Fruit fly (Drosophila melanogaster): ENCODE results near the gene mRpL47.
A peak's percentile ranks its signal among the peaks of the same experiment; 100 is the strongest.

Gene mRpL47

dm6 chr3R:9555334-9555974, 39.7 kb upstream of the mRpL47 start, which contains the start of the genes CG9386 and BckdhA:
Gene CG9386, minus strand, starts transcription at chr3R:9555408.
Gene BckdhA, plus strand, starts transcription at chr3R:9555785.
- TF ChIP-seq salr (GFP tag; optimal IDR thresholded peaks at IDR 0.05) (no peak), CG11902 (GFP tag; optimal IDR thresholded peaks at IDR 0.05) (no peak), Lpt (GFP tag; optimal IDR thresholded peaks at IDR 0.05) (no peak), dac (GFP tag; optimal IDR thresholded peaks at IDR 0.05) (no peak), CG11762 (GFP tag; optimal IDR thresholded peaks at IDR 0.05; ENCODE audit: insufficient read depth) (no peak), eg (GFP tag; IDR thresholded peaks at IDR 0.05) (peak; percentile 22; the same call in 1 of the 3 replicates), CG8119 (GFP tag; IDR thresholded peaks at IDR 0.05) (no peak), CG10631 (GFP tag; optimal IDR thresholded peaks at IDR 0.05) (peak; percentile 54), CG8632 (GFP tag; optimal IDR thresholded peaks at IDR 0.05) (no peak), Sox102F (GFP tag; optimal IDR thresholded peaks at IDR 0.05) (no peak), CG6276 (GFP tag; optimal IDR thresholded peaks at IDR 0.05) (no peak), spab (GFP tag; optimal IDR thresholded peaks at IDR 0.05) (no peak), fd85E (GFP tag; optimal IDR thresholded peaks at IDR 0.05) (no peak), ss (GFP tag; optimal IDR thresholded peaks at IDR 0.05) (no peak), CG34406 (GFP tag; optimal IDR thresholded peaks at IDR 0.05) (no peak), Sox15 (GFP tag; optimal IDR thresholded peaks at IDR 0.05) (no peak), CG1621 (tag; optimal IDR thresholded peaks at IDR 0.05) (no peak), Hr4 (GFP tag; optimal IDR thresholded peaks at IDR 0.05) (no peak), Eip93F (GFP tag; optimal IDR thresholded peaks at IDR 0.05) (no peak), achi (GFP tag; optimal IDR thresholded peaks at IDR 0.05) (peak; percentile 40), CG31627 (GFP tag; optimal IDR thresholded peaks at IDR 0.05) (peak; percentile 58), Eip75B (GFP tag; optimal IDR thresholded peaks at IDR 0.05) (no peak), Met (GFP tag; optimal IDR thresholded peaks at IDR 0.05) (no peak), Hr39 (GFP tag; optimal IDR thresholded peaks at IDR 0.05) (peak; percentile 44), CG16779 (tag; optimal IDR thresholded peaks at IDR 0.05) (no peak), Gug (GFP tag; IDR thresholded peaks at IDR 0.05) (no peak; the same call in 1 of the 2 replicates), dsx (GFP tag; optimal IDR thresholded peaks at IDR 0.05; ENCODE audit: poor library complexity, severe bottlenecking) (no peak), CG11294 (GFP tag; IDR thresholded peaks at IDR 0.05) (no peak), CG3919 (GFP tag; optimal IDR thresholded peaks at IDR 0.05) (peak; percentile 55), pdm3 (GFP tag; optimal IDR thresholded peaks at IDR 0.05) (no peak), CG6854 (GFP tag; optimal IDR thresholded peaks at IDR 0.05) (no peak), CG3032 (tag; optimal IDR thresholded peaks at IDR 0.05) (peak; percentile 27), fd59A (GFP tag; optimal IDR thresholded peaks at IDR 0.05) (no peak), CG15336 (GFP tag; IDR thresholded peaks at IDR 0.05) (peak; percentile 15; the same call in 1 of the 2 replicates), Smox (GFP tag; optimal IDR thresholded peaks at IDR 0.05) (no peak), svp (GFP tag) (no peak), CG6792 (GFP tag; optimal IDR thresholded peaks at IDR 0.05) (peak; percentile 36), OdsH (GFP tag; optimal IDR thresholded peaks at IDR 0.05) (no peak), CG10669 (GFP tag; optimal IDR thresholded peaks at IDR 0.05) (no peak), fkh (GFP tag; optimal IDR thresholded peaks at IDR 0.05) (no peak), Hr38 (GFP tag; optimal IDR thresholded peaks at IDR 0.05) (no peak), vri (GFP tag; optimal IDR thresholded peaks at IDR 0.05) (peak; percentile 97), CG7368 (GFP tag; optimal IDR thresholded peaks at IDR 0.05) (no peak), net (GFP tag; optimal IDR thresholded peaks at IDR 0.05) (no peak), esn (GFP tag; optimal IDR thresholded peaks at IDR 0.05) (peak; percentile 67), lz (GFP tag; optimal IDR thresholded peaks at IDR 0.05) (peak; percentile 46), CG9139 (GFP tag; optimal IDR thresholded peaks at IDR 0.05) (no peak), Eip78C (GFP tag) (peak; percentile 84), Ets21C (GFP tag; optimal IDR thresholded peaks at IDR 0.05) (peak; percentile 30), cyc (GFP tag; optimal IDR thresholded peaks at IDR 0.05) (peak; percentile 38), CG32006 (GFP tag; optimal IDR thresholded peaks at IDR 0.05) (no peak), acj6 (GFP tag; optimal IDR thresholded peaks at IDR 0.05) (peak; percentile 39)

All from whole organism, prepupa.